Fruit fly (Drosophila melanogaster): ENCODE data around the gene Cyt-c1L.
A peak's percentile ranks its signal among the peaks of the same experiment; 100 is the strongest.

Cyt-c1L gene

DNA sequence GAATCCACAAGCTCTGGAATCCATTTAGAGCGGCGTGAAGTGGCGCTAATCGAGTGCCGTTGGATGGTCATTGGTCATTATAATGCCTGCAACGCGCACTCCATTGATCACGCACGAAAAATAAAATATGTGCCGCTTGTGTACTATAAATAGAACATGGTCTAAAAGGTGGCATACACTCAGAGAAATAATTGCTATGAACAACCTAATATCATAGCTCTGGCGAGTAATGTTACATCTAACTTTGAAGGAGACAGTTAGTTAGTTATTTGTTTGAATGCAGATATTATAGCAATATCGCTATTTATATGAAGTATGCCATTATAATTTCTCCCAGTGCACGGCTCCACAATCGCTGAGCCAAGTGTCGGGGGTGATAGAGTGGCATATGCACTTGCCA is 12.9 kb downstream of the Cyt-c1L start:
- TF ChIP-seq CG32264 (GFP tag; optimal IDR thresholded peaks at IDR 0.05), result no peak
- TF ChIP-seq Vsx2 (GFP tag; optimal IDR thresholded peaks at IDR 0.05; ENCODE audit: partially characterized antibody), result no peak
- TF ChIP-seq tai (GFP tag; optimal IDR thresholded peaks at IDR 0.05), result no peak
- TF ChIP-seq Jra (GFP tag; optimal IDR thresholded peaks at IDR 0.05), result no peak
- no peak for TF ChIP-seq h (GFP tag; optimal IDR thresholded peaks at IDR 0.05)
- TF ChIP-seq dsf (GFP tag; optimal IDR thresholded peaks at IDR 0.05; ENCODE audit: borderline replicate concordance), result no peak
- no peak for TF ChIP-seq GATAd (GFP tag; optimal IDR thresholded peaks at IDR 0.05)
- no peak for TF ChIP-seq ey (GFP tag; optimal IDR thresholded peaks at IDR 0.05)
- TF ChIP-seq CG9705 (GFP tag; optimal IDR thresholded peaks at IDR 0.05), result no peak
- TF ChIP-seq Hr78 (GFP tag; optimal IDR thresholded peaks at IDR 0.05), result no peak
- no peak for TF ChIP-seq fru (GFP tag; optimal IDR thresholded peaks at IDR 0.05)
- TF ChIP-seq Hr83 (GFP tag; optimal IDR thresholded peaks at IDR 0.05; ENCODE audit: poor library complexity, severe bottlenecking), result no peak
- TF ChIP-seq sage (GFP tag; optimal IDR thresholded peaks at IDR 0.05), result no peak
- TF ChIP-seq lola (GFP tag; optimal IDR thresholded peaks at IDR 0.05), result no peak
- no peak for TF ChIP-seq rgr (GFP tag; optimal IDR thresholded peaks at IDR 0.05)
- TF ChIP-seq Sp1 (GFP tag; optimal IDR thresholded peaks at IDR 0.05), result no peak

DNA sequence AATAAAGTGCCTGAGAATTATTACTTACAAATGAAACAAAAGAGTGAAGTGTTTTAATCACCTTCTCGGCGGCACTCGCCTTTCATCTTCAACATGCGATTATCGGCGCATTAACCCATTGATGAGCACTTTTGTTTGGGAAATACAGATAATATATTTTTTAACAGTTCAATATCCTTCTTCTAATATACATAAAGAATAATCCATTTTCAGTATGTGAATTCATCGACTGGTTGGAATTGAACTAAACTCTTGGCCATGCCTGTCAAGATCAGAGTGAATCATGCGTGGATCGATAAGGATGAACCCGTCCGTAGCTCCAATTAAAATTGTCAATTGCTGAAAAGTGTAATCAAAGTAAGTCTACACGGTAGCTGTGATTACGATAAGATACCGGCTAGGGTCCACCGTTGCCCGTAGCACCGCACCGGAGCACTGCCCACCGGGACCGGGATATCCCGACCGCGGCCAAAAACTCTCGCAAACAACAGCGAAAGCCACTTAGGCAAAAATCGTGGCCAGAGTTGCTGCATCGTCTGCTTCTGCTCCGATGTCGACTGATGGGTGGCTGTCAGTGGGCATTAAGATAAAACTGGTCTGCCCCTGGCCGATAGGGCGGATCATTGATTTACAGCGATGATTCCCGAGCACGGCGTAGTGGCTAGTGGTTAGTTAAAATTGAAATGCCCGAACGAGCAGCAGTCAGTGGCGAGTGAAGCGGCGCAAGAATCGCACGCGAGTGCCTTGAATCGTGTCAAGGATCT is 38.8 kb downstream of the Cyt-c1L start, which contains the start of gene CG11898:
Gene CG11898 (plus strand): TSS at position 714 of the 764 bp plus-strand sequence.
- TF ChIP-seq tai (GFP tag; optimal IDR thresholded peaks at IDR 0.05) (no peak), ey (GFP tag; optimal IDR thresholded peaks at IDR 0.05) (peak; percentile 54), h (GFP tag; optimal IDR thresholded peaks at IDR 0.05) (peak; percentile 78), fru (GFP tag; optimal IDR thresholded peaks at IDR 0.05) (peak; percentile 77), sage (GFP tag; optimal IDR thresholded peaks at IDR 0.05) (no peak), Rel (GFP tag; optimal IDR thresholded peaks at IDR 0.05) (no peak), Rel (tag; optimal IDR thresholded peaks at IDR 0.05) (no peak), psq (GFP tag; optimal IDR thresholded peaks at IDR 0.05) (peak; percentile 16), HLH106 (tag; optimal IDR thresholded peaks at IDR 0.05) (peak; percentile 40), foxo (GFP tag; optimal IDR thresholded peaks at IDR 0.05) (peak in 1 of 2 experiments; percentile 62), OdsH (GFP tag; optimal IDR thresholded peaks at IDR 0.05) (peak; percentile 35), Dif (GFP tag; optimal IDR thresholded peaks at IDR 0.05; ENCODE audit: partially characterized antibody) (no peak), br (GFP tag; optimal IDR thresholded peaks at IDR 0.05) (peak; percentile 67), rgr (GFP tag; optimal IDR thresholded peaks at IDR 0.05) (peak; percentile 64), dmrt93B (GFP tag; optimal IDR thresholded peaks at IDR 0.05) (no peak)

DNA sequence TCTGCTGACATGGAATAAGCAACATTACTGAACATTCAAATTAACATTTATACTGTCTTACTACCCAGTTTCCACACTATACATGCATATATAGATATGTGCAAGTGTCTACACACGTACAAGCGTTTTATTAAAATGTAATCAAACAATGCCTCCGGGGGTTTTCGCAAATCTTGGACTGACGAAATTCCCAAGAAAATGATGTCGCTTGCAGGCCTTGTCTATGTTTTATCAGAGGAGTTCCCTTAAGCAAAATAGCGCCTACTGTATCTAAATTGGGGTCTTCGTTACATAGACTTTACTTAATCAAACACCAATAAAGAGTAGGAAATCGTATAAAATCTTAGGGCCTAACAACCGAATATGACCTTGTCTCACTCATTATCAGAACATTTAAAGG is 44.3 kb downstream of the Cyt-c1L start:
- TF ChIP-seq Rel (GFP tag; optimal IDR thresholded peaks at IDR 0.05), result no peak
- peak; percentile 85 for TF ChIP-seq Rel (tag; optimal IDR thresholded peaks at IDR 0.05)
- no peak for TF ChIP-seq CG9705 (GFP tag; optimal IDR thresholded peaks at IDR 0.05)

DNA sequence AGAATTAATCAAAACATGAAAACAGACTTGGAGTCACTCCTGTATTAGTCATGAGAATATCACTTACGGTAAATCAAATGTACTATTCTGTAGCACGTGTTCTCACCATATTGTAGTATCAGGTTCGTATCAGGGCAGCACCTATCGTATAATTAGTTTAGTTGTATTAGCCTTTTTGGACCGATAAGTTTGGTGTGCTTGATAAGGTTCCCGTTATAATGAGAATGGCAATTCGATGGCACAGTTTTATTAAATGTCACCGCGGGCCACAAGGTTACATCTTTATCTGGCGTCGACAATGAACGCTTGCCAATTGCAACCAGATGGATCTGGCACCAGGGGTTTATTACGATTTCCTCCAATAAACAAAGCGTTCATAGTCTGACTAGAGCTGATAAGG is 45.2 kb downstream of the Cyt-c1L start:
- TF ChIP-seq usp (GFP tag; optimal IDR thresholded peaks at IDR 0.05) (no peak), Myc (optimal IDR thresholded peaks at IDR 0.05) (no peak), Sp1 (GFP tag; optimal IDR thresholded peaks at IDR 0.05) (no peak), CG9705 (GFP tag; optimal IDR thresholded peaks at IDR 0.05) (no peak), tai (GFP tag; optimal IDR thresholded peaks at IDR 0.05) (no peak), pan (optimal IDR thresholded peaks at IDR 0.05) (no peak), dl (GFP tag; optimal IDR thresholded peaks at IDR 0.05; ENCODE audit: insufficient read depth in 1 of 2, partially characterized antibody in 2 of 2) (no peak), Rel (GFP tag; optimal IDR thresholded peaks at IDR 0.05) (no peak), Rel (tag; optimal IDR thresholded peaks at IDR 0.05) (no peak), N (GFP tag; optimal IDR thresholded peaks at IDR 0.05) (no peak), HLH106 (tag; optimal IDR thresholded peaks at IDR 0.05) (no peak), Hnf4 (GFP tag; optimal IDR thresholded peaks at IDR 0.05) (no peak), OdsH (GFP tag; optimal IDR thresholded peaks at IDR 0.05) (no peak)
